Worm (Caenorhabditis elegans) whole organism, L4/young adult: ENCODE results near the gene K06H7.2.

Experiments
- dao-5 ChIP-seq: sonication (generic microtip); optimal IDR thresholded peaks from 2 replicates; lab custom pipeline; 2016; ENCODE audit warnings: missing genotype, missing genetic modification characterization, moderate library complexity, missing compliant biosample characterization
- him-1 ChIP-seq: sonication (generic microtip); optimal IDR thresholded peaks from 2 replicates; lab custom pipeline; 2016; ENCODE audit warnings: missing genotype, missing genetic modification reagents, missing genetic modification characterization, missing compliant biosample characterization

- TF ChIP-seq dao-5 (tag; lab: Kevin White, UChicago) (no peak), him-1 (tag; lab: Kevin White, UChicago) (no peak)
Observed at ce11 chrIII:8051838-8052237, 41.5 kb upstream of the K06H7.2 start.
